Worm (Caenorhabditis elegans): Measurements from ENCODE around the gene lev-9.

lev-9 gene

DNA sequence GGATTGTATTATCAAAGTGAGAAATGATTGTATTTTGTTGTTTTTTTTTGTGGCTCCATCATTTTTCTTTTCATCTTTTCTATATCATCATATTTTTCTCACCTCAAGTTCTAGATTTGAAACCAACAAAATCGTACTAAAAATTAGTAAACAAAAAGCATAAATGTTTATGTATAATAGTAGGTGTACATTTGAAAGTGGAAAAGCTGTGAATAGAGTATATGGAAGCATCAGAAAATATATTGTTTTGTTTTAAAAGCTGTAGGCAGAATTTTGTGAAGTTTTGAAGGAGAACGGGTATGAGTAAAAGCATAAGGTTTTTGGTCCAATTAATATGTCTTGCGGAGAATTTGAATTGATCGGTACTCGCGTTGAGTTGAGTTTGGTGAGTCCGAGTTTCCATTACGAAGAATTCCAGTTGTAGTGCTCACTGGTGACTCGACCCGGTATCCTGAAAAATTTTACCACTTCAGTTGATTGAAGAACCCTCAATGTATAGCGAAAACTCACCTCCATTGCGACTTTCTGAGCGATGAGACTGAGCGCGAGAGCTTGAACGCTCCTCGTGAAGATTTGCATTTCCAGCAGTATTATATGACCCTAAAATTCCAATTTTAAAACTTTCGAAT lies 58.4 kb downstream of the lev-9 start, which contains the start of gene C14F11.4:
Gene C14F11.4 (minus strand): TSS at position 51 of the 629 bp plus-strand sequence.
- TF ChIP-seq gei-17 (GFP tag; optimal IDR thresholded peaks at IDR 0.05) (no peak), snpc-1.1 (tag; optimal IDR thresholded peaks at IDR 0.05; ENCODE audit: insufficient read depth) (no peak), mes-4 (tag; optimal IDR thresholded peaks at IDR 0.05) (no peak), ama-1 (optimal IDR thresholded peaks at IDR 0.05) (no peak), ama-1 (GFP tag; optimal IDR thresholded peaks at IDR 0.05) (no peak), F10E7.11 (tag; optimal IDR thresholded peaks at IDR 0.05) (no peak), mel-28 (tag; optimal IDR thresholded peaks at IDR 0.05; ENCODE audit: borderline replicate concordance) (no peak), T26A5.8 (tag; optimal IDR thresholded peaks at IDR 0.05) (no peak), unc-130 (GFP tag; optimal IDR thresholded peaks at IDR 0.05) (no peak), nhr-80 (tag; optimal IDR thresholded peaks at IDR 0.05) (no peak), lin-40 (tag; optimal IDR thresholded peaks at IDR 0.05) (no peak), snpc-4 (GFP tag; optimal IDR thresholded peaks at IDR 0.05) (no peak), snpc-4 (tag; optimal IDR thresholded peaks at IDR 0.05) (no peak), attf-6 (GFP tag; IDR thresholded peaks at IDR 0.05) (no peak), T07F8.4 (tag; optimal IDR thresholded peaks at IDR 0.05) (no peak), nhr-120 (GFP tag; IDR thresholded peaks at IDR 0.05) (0 out of 2 replicates have a peak, but pooled peaks have one; percentile 62), ekl-4 (GFP tag; IDR thresholded peaks at IDR 0.05) (0 out of 2 replicates have a peak, but pooled peaks have one; percentile 34), hlh-12 (tag; optimal IDR thresholded peaks at IDR 0.05) (no peak), hmg-1.2 (GFP tag; IDR thresholded peaks at IDR 0.05) (0 out of 2 replicates have a peak, but pooled peaks have one; percentile 7), mxl-1 (tag; optimal IDR thresholded peaks at IDR 0.05) (no peak), K11D2.4 (GFP tag; IDR thresholded peaks at IDR 0.05) (no peak), mcd-1 (GFP tag; IDR thresholded peaks at IDR 0.05) (0 out of 2 replicates have a peak, but pooled peaks have one; percentile 12), lir-1 (GFP tag; conservative IDR thresholded peaks at IDR 0.05) (no peak)

Data from whole organism, young adult.